Fruit fly (Drosophila melanogaster) whole organism, embryonic: ENCODE results near the gene CG3224.
A peak's percentile ranks its signal among the peaks of the same experiment; 100 is the strongest.

Source experiments
- B-H2 ChIP-seq: fragments of 200-800 bp; sonication (Bioruptor generic); optimal IDR thresholded peaks from 2 replicates; lab custom pipeline; 2018; ENCODE audit warnings: missing biosample characterization, mild to moderate bottlenecking, missing genetic modification characterization
- Bteb2 ChIP-seq: fragments of 200-800 bp; sonication (Bioruptor generic); optimal IDR thresholded peaks from 2 replicates; lab custom pipeline; 2016; ENCODE audit warnings: missing biosample characterization, missing genetic modification characterization
- CG11093 ChIP-seq: fragments of 200-800 bp; sonication (Bioruptor generic); IDR thresholded peaks from 3 replicates; pipeline ENCODE4 v1.3.6; 2022; ENCODE audit warnings: missing biosample characterization, missing genetic modification characterization
- CG11247 ChIP-seq: fragments of 200-800 bp; sonication (Bioruptor generic); IDR thresholded peaks from 2 replicates; pipeline ENCODE4 v1.3.6; 2022; ENCODE audit warnings: missing biosample characterization, missing genetic modification characterization
- CG12219 ChIP-seq: fragments of 200-800 bp; sonication (Bioruptor generic); optimal IDR thresholded peaks from 3 replicates; lab custom pipeline; 2018; ENCODE audit warnings: missing biosample characterization, mild to moderate bottlenecking, missing genetic modification characterization
- CG12769 ChIP-seq: fragments of 200-800 bp; sonication (Bioruptor generic); optimal IDR thresholded peaks from 2 replicates; lab custom pipeline; 2019; ENCODE audit warnings: missing biosample characterization, mild to moderate bottlenecking, missing genetic modification characterization, moderate library complexity
- CG13424 ChIP-seq: fragments of 200-800 bp; sonication (Bioruptor generic); optimal IDR thresholded peaks from 2 replicates; lab custom pipeline; 2019; ENCODE audit warnings: missing biosample characterization, mild to moderate bottlenecking, missing genetic modification characterization, moderate library complexity
- CG14050 ChIP-seq: fragments of 200-800 bp; sonication (Bioruptor generic); IDR thresholded peaks from 3 replicates; pipeline ENCODE4 v1.3.6; 2022; ENCODE audit warnings: missing biosample characterization, missing genetic modification characterization
- CG14441 ChIP-seq: fragments of 200-800 bp; sonication (Bioruptor generic); IDR thresholded peaks from 2 replicates; pipeline ENCODE4 v1.3.6; 2022; ENCODE audit warnings: missing biosample characterization, missing genetic modification characterization
- CG14965 ChIP-seq: fragments of 200-800 bp; sonication (Bioruptor generic); optimal IDR thresholded peaks from 2 replicates; lab custom pipeline; 2016; ENCODE audit warnings: missing biosample characterization, missing genetic modification characterization, borderline replicate concordance
- CG17359 ChIP-seq: fragments of 200-800 bp; sonication (Bioruptor generic); optimal IDR thresholded peaks from 3 replicates; lab custom pipeline; 2018; ENCODE audit warnings: missing biosample characterization, mild to moderate bottlenecking, missing genetic modification characterization, moderate library complexity
- CG17568 ChIP-seq: fragments of 200-800 bp; sonication (Bioruptor generic); optimal IDR thresholded peaks from 2 replicates; lab custom pipeline; 2018; ENCODE audit warnings: missing biosample characterization, mild to moderate bottlenecking, missing genetic modification characterization, moderate library complexity
- CG18011 ChIP-seq: fragments of 200-800 bp; sonication (Bioruptor generic); optimal IDR thresholded peaks from 2 replicates; lab custom pipeline; 2017; ENCODE audit warnings: missing biosample characterization, missing genetic modification characterization, mild to moderate bottlenecking, moderate library complexity, missing genotype
- CG30403 ChIP-seq: fragments of 200-800 bp; sonication (Bioruptor generic); optimal IDR thresholded peaks from 3 replicates; lab custom pipeline; 2016; ENCODE audit warnings: missing biosample characterization, missing genetic modification characterization
- CG3995 ChIP-seq: fragments of 200-800 bp; sonication (Bioruptor generic); optimal IDR thresholded peaks from 3 replicates; lab custom pipeline; 2016; ENCODE audit warnings: missing biosample characterization, missing genetic modification characterization
- CG4282 ChIP-seq: fragments of 200-800 bp; sonication (Bioruptor generic); optimal IDR thresholded peaks from 2 replicates; lab custom pipeline; 2016; ENCODE audit warnings: missing biosample characterization, missing genetic modification characterization
- CG43689 ChIP-seq: fragments of 200-800 bp; sonication (Bioruptor generic); IDR thresholded peaks from 2 replicates; pipeline ENCODE4 v1.3.6; 2022; ENCODE audit warnings: missing biosample characterization, missing genetic modification characterization
- CG7987 ChIP-seq: fragments of 200-800 bp; sonication (Bioruptor generic); optimal IDR thresholded peaks from 2 replicates; lab custom pipeline; 2018; ENCODE audit warnings: missing biosample characterization, mild to moderate bottlenecking, missing genetic modification characterization, moderate library complexity
- CG8388 ChIP-seq: fragments of 200-800 bp; sonication (Bioruptor generic); optimal IDR thresholded peaks from 2 replicates; lab custom pipeline; 2019; ENCODE audit warnings: missing biosample characterization, mild to moderate bottlenecking, missing genetic modification characterization, moderate library complexity
- CG8924 ChIP-seq: fragments of 200-800 bp; optimal IDR thresholded peaks from 3 replicates; lab custom pipeline; 2019; ENCODE audit warnings: missing biosample characterization, mild to moderate bottlenecking, missing genetic modification characterization, moderate library complexity
- Deaf1 ChIP-seq: fragments of 200-800 bp; optimal IDR thresholded peaks from 3 replicates; lab custom pipeline; 2019; ENCODE audit warnings: missing biosample characterization, mild to moderate bottlenecking, missing genetic modification characterization, moderate library complexity
- Dref ChIP-seq: fragments of 200-800 bp; sonication (Bioruptor generic); IDR thresholded peaks from 2 replicates; pipeline ENCODE4 v1.3.6; 2022; ENCODE audit warnings: missing biosample characterization, missing genetic modification characterization
- Eip74EF ChIP-seq, 2 experiments: fragments of 200-800 bp in 1 of 2; fragments of >200 bp in 1 of 2; sonication (Bioruptor generic) in 1 of 2; optimal IDR thresholded peaks; 2 replicates each; lab custom pipeline; 2017 to 2019; ENCODE audit warnings: missing biosample characterization in 2 of 2, missing genetic modification characterization in 2 of 2, mild to moderate bottlenecking in 1 of 2, moderate library complexity in 1 of 2
- Fer3 ChIP-seq: fragments of 200-800 bp; sonication (Bioruptor generic); optimal IDR thresholded peaks from 2 replicates; lab custom pipeline; 2018; ENCODE audit warnings: missing biosample characterization, mild to moderate bottlenecking, missing genetic modification characterization, moderate library complexity
- Hmx ChIP-seq: fragments of 200-800 bp; sonication (Bioruptor generic); optimal IDR thresholded peaks from 2 replicates; lab custom pipeline; 2016; ENCODE audit warnings: missing biosample characterization, missing genetic modification characterization
- Hr51 ChIP-seq, 2 experiments: fragments of 200-800 bp; sonication (Bioruptor generic); optimal IDR thresholded peaks; 2 replicates in 1 of 2; 3 replicates in 1 of 2; lab custom pipeline; 2016 to 2018; ENCODE audit warnings: missing biosample characterization in 2 of 2, missing genetic modification characterization in 2 of 2, mild to moderate bottlenecking in 1 of 2, moderate library complexity in 1 of 2
- NC2α ChIP-seq: fragments of 200-800 bp; sonication (Bioruptor generic); optimal IDR thresholded peaks from 2 replicates; lab custom pipeline; 2016; ENCODE audit warnings: missing biosample characterization, missing genetic modification characterization
- Rfx ChIP-seq: fragments of 200-800 bp; sonication (Bioruptor generic); IDR thresholded peaks from 2 replicates; pipeline ENCODE4 v1.3.6; 2022; ENCODE audit warnings: missing biosample characterization, missing genetic modification characterization
- Side ChIP-seq: fragments of 200-800 bp; sonication (Bioruptor generic); optimal IDR thresholded peaks from 2 replicates; lab custom pipeline; 2016; ENCODE audit warnings: missing biosample characterization, missing genetic modification characterization
- abd-A ChIP-seq: fragments of 200-800 bp; sonication (Bioruptor generic); optimal IDR thresholded peaks from 3 replicates; lab custom pipeline; 2019; ENCODE audit warnings: missing biosample characterization, mild to moderate bottlenecking, missing genetic modification characterization, moderate library complexity
- al ChIP-seq: fragments of 200-800 bp; sonication (Bioruptor generic); IDR thresholded peaks from 2 replicates; pipeline ENCODE4 v1.3.6; 2022; ENCODE audit warnings: missing biosample characterization, missing genetic modification characterization
- ash1 ChIP-seq: fragments of 200-800 bp; sonication (Bioruptor generic); optimal IDR thresholded peaks from 2 replicates; lab custom pipeline; 2018; ENCODE audit warnings: missing biosample characterization, mild to moderate bottlenecking, missing genetic modification characterization
- bab2 ChIP-seq: fragments of 200-800 bp; sonication (Bioruptor generic); optimal IDR thresholded peaks from 2 replicates; lab custom pipeline; 2016; ENCODE audit warnings: missing biosample characterization, missing genetic modification characterization
- cg ChIP-seq: fragments of 200-800 bp; sonication (Bioruptor generic); optimal IDR thresholded peaks from 3 replicates; lab custom pipeline; 2019; ENCODE audit warnings: missing biosample characterization, mild to moderate bottlenecking, missing genetic modification characterization, moderate library complexity
- crol ChIP-seq: fragments of 200-800 bp; sonication (Bioruptor generic); IDR thresholded peaks from 2 replicates; pipeline ENCODE4 v1.3.6; 2022; ENCODE audit warnings: missing biosample characterization, missing genetic modification characterization
- dati ChIP-seq: fragments of 200-800 bp; sonication (Bioruptor generic); IDR thresholded peaks from 2 replicates; pipeline ENCODE4 v1.3.6; 2022; ENCODE audit warnings: missing biosample characterization, missing genetic modification characterization
- eve ChIP-seq, 2 experiments: fragments of >200 bp; optimal IDR thresholded peaks; 2 replicates each; lab custom pipeline; 2017; ENCODE audit warnings: missing biosample characterization in 2 of 2, missing genetic modification characterization in 2 of 2
- grau ChIP-seq: fragments of 200-800 bp; optimal IDR thresholded peaks from 3 replicates; lab custom pipeline; 2019; ENCODE audit warnings: missing biosample characterization, mild to moderate bottlenecking, missing genetic modification characterization, moderate library complexity
- hbn ChIP-seq: fragments of 200-800 bp; sonication (Bioruptor generic); IDR thresholded peaks from 2 replicates; pipeline ENCODE4 v1.3.6; 2022; ENCODE audit warnings: missing biosample characterization, missing genetic modification characterization; ENCODE audit not compliant: partially characterized antibody
- kah ChIP-seq: fragments of 200-800 bp; sonication (Bioruptor generic); optimal IDR thresholded peaks from 2 replicates; lab custom pipeline; 2018; ENCODE audit warnings: missing biosample characterization, mild to moderate bottlenecking, missing genetic modification characterization
- kni ChIP-seq: fragments of 200-800 bp; sonication (Bioruptor generic); optimal IDR thresholded peaks from 3 replicates; lab custom pipeline; 2017; ENCODE audit warnings: mild to moderate bottlenecking, missing biosample characterization, missing genetic modification reagents, missing genetic modification characterization
- lola ChIP-seq, 3 experiments: fragments of >200 bp in 2 of 3; fragments of 200-800 bp in 1 of 3; sonication (Bioruptor generic) in 1 of 3; optimal IDR thresholded peaks; 2 replicates each; lab custom pipeline; 2017 to 2019; ENCODE audit warnings: missing biosample characterization in 3 of 3, missing genetic modification characterization in 3 of 3, mild to moderate bottlenecking in 1 of 3, moderate library complexity in 1 of 3
- luna ChIP-seq: fragments of 200-800 bp; sonication (Bioruptor generic); optimal IDR thresholded peaks from 2 replicates; lab custom pipeline; 2016; ENCODE audit warnings: missing biosample characterization, missing genetic modification characterization
- pzg ChIP-seq: fragments of 200-800 bp; sonication (Bioruptor generic); optimal IDR thresholded peaks from 3 replicates; lab custom pipeline; 2018; ENCODE audit warnings: missing biosample characterization, mild to moderate bottlenecking, missing genetic modification characterization, moderate library complexity
- scrt ChIP-seq: fragments of 200-800 bp; sonication (Bioruptor generic); optimal IDR thresholded peaks from 2 replicates; lab custom pipeline; 2018; ENCODE audit warnings: missing biosample characterization, mild to moderate bottlenecking, missing genetic modification characterization, moderate library complexity
- so ChIP-seq: fragments of 200-800 bp; sonication (Bioruptor generic); IDR thresholded peaks from 3 replicates; pipeline ENCODE4 v1.3.6; 2022; ENCODE audit warnings: missing biosample characterization, missing genetic modification characterization
- tgo ChIP-seq: fragments of 200-800 bp; sonication (Bioruptor generic); IDR thresholded peaks from 3 replicates; pipeline ENCODE4 v1.3.6; 2022; ENCODE audit warnings: missing biosample characterization, missing genetic modification characterization
- unc-4 ChIP-seq: fragments of 200-800 bp; sonication (Bioruptor generic); IDR thresholded peaks from 2 replicates; pipeline ENCODE4 v1.3.6; 2022; ENCODE audit warnings: missing biosample characterization, missing genetic modification characterization; ENCODE audit not compliant: partially characterized antibody
- vfl ChIP-seq: fragments of 200-800 bp; sonication (Bioruptor generic); optimal IDR thresholded peaks from 2 replicates; lab custom pipeline; 2016; ENCODE audit warnings: missing biosample characterization, missing genetic modification characterization
- wek ChIP-seq: fragments of 200-800 bp; sonication (Bioruptor generic); optimal IDR thresholded peaks from 3 replicates; lab custom pipeline; 2018; ENCODE audit warnings: missing biosample characterization, mild to moderate bottlenecking, missing genetic modification characterization, moderate library complexity

CG3224 gene

DNA sequence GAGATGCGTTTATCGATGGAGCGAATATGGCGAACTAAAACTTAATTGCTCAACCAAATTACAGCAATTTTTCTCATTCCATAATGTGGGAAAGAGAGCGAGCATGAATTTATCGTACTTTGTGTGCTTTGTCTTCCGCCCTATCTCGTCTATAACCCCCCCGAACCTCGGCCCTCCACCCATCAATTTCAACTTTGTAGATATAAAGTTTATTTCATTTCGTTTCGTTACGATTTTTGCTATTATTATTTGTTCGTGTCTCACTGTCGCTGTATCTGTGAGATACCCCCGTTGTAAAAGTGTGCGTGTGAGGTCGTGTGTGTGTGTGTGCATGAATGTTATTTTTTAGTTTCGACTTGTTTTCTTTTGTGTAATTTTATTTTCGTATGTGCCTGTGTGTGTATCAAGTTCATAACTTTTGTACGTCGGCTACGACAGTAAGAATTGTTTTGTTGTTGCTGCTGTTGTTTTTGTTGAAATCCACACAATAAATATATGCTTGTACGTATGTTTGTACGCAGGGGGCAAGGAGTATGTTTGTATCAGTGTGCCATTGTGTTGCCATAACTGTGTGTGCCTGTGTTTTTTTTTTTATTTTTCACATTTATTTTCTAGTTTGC is 47.4 kb upstream of the CG3224 start (continued):
- TF ChIP-seq CG7987 (GFP tag; lab: Kevin White, UChicago) (no peak), scrt (no peak), CG14965 (GFP tag; lab: Kevin White, UChicago) (no peak), CG13424 (tag; lab: Kevin White, UChicago) (no peak), Side (no peak), bab2 (GFP tag; lab: Kevin White, UChicago) (no peak), Fer3 (tag; lab: Kevin White, UChicago) (no peak), CG11093 (GFP tag; lab: Robert Waterston, UW) (no peak), Dref (GFP tag; lab: Robert Waterston, UW) (no peak), tgo (GFP tag; lab: Robert Waterston, UW) (no peak), so (GFP tag; lab: Robert Waterston, UW) (no peak), CG30403 (no peak), B-H2 (peak; percentile 24), CG18011 (GFP tag; lab: Kevin White, UChicago) (no peak), crol (GFP tag; lab: Robert Waterston, UW) (peak; percentile 60), Rfx (GFP tag; lab: Robert Waterston, UW) (peak; percentile 20; the same call in 1 of the 2 replicates), CG12769 (tag; lab: Kevin White, UChicago) (peak; percentile 20), al (no peak), CG8388 (no peak), CG14050 (GFP tag; lab: Robert Waterston, UW) (no peak), lola (GFP tag; optimal IDR thresholded peaks at IDR 0.05; lab: Kevin White, UChicago) (no peak), Deaf1 (tag; lab: Kevin White, UChicago) (peak; percentile 16), CG12219 (no peak), ash1 (GFP tag; lab: Kevin White, UChicago) (no peak), CG17359 (no peak), abd-A (tag; lab: Kevin White, UChicago) (peak; percentile 33), eve (GFP tag; optimal IDR thresholded peaks at IDR 0.05; lab: Kevin White, UChicago) (peak in 1 of 2 experiments; percentile 82), unc-4 (GFP tag; lab: Robert Waterston, UW) (no peak), CG11247 (no peak), CG17568 (GFP tag; lab: Kevin White, UChicago) (no peak), vfl (no peak), grau (tag; lab: Kevin White, UChicago) (no peak), Hmx (GFP tag; lab: Kevin White, UChicago) (no peak), luna (GFP tag; lab: Kevin White, UChicago) (no peak), Hr51 (GFP tag; optimal IDR thresholded peaks at IDR 0.05; lab: Kevin White, UChicago) (no peak), CG43689 (GFP tag; lab: Robert Waterston, UW) (no peak), Bteb2 (GFP tag; lab: Kevin White, UChicago) (no peak), NC2α (GFP tag; lab: Kevin White, UChicago) (no peak), kah (no peak), kni (GFP tag; lab: Kevin White, UChicago) (no peak), Eip74EF (GFP tag; optimal IDR thresholded peaks at IDR 0.05; lab: Kevin White, UChicago) (no peak), hbn (GFP tag; lab: Robert Waterston, UW) (no peak), cg (GFP tag; lab: Kevin White, UChicago) (peak; percentile 81), wek (GFP tag; lab: Kevin White, UChicago) (no peak), dati (GFP tag; lab: Robert Waterston, UW) (no peak), CG14441 (peak; percentile 80), CG8924 (peak; percentile 24), CG3995 (no peak), CG4282 (GFP tag; lab: Kevin White, UChicago) (no peak), pzg (GFP tag; lab: Kevin White, UChicago) (no peak)
